Worm (Caenorhabditis elegans): ENCODE measurements around the gene F54E7.9.

DNA sequence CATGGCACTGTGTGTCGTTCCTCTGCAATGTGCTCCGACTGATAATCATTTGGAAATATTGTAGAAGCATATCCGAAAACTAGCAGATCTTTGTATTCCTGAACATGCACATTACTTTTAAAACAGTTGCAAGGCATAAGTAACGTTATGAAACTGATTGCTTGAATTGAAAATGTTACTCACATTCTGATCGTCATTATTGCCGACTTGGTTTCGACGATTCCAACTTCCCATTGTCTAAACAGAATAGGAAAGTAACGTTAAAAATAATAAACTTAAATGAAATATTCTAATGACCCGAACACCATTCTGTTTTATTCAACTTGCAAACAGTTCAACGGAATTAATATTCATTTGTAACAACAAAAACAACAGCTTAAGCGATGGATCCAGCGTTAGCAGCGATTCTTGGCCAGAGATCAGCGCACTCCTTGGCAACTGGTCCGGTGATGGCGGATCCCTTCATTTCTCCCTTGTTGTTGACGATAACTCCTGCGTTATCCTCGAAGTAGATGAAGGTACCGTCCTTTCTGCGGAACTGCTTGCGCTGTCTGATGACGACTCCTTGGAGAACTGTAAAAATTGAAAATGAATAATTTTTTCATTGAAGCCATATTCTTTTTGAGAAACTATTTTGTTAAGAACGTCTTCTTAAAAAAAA lies 27.7 kb upstream of the F54E7.9 start, which contains the start of gene swp-1:
- TF ChIP-seq flt-1 (GFP tag; IDR thresholded peaks at IDR 0.05) (no peak), ztf-29 (GFP tag; IDR thresholded peaks at IDR 0.05) (no peak), med-1 (GFP tag; optimal IDR thresholded peaks at IDR 0.05; ENCODE audit: insufficient read depth) (no peak)

All from whole organism, midembryonic.